Fruit fly (Drosophila melanogaster) whole organism, embryonic: ENCODE data around the gene CG13850.

ENCODE experiments used
- Atf-2 ChIP-seq: fragments of 200-800 bp; sonication (Bioruptor generic); optimal IDR thresholded peaks from 2 replicates; lab custom pipeline; 2016; ENCODE audit warnings: missing biosample characterization, missing genetic modification characterization
- CG10543 ChIP-seq: fragments of 200-800 bp; sonication (Bioruptor generic); optimal IDR thresholded peaks from 3 replicates; lab custom pipeline; 2017; ENCODE audit warnings: missing biosample characterization, mild to moderate bottlenecking, missing genetic modification characterization, moderate library complexity
- CG12299 ChIP-seq: fragments of 200-800 bp; sonication (Bioruptor generic); optimal IDR thresholded peaks from 2 replicates; lab custom pipeline; 2018; ENCODE audit warnings: missing biosample characterization, mild to moderate bottlenecking, missing genetic modification characterization
- CG14965 ChIP-seq: fragments of 200-800 bp; sonication (Bioruptor generic); optimal IDR thresholded peaks from 2 replicates; lab custom pipeline; 2016; ENCODE audit warnings: missing biosample characterization, missing genetic modification characterization, borderline replicate concordance
- CG1529 ChIP-seq: fragments of 200-800 bp; sonication (Bioruptor generic); optimal IDR thresholded peaks from 3 replicates; lab custom pipeline; 2018; ENCODE audit warnings: missing biosample characterization, missing genetic modification characterization
- CG18599 ChIP-seq: fragments of 200-800 bp; sonication (Bioruptor generic); optimal IDR thresholded peaks from 3 replicates; lab custom pipeline; 2017; ENCODE audit warnings: missing biosample characterization, missing genetic modification characterization, mild to moderate bottlenecking, moderate library complexity, missing genetic modification reagents
- CG33557 ChIP-seq: fragments of 200-800 bp; sonication (Bioruptor generic); optimal IDR thresholded peaks from 2 replicates; lab custom pipeline; 2019; ENCODE audit warnings: missing biosample characterization, mild to moderate bottlenecking, missing genetic modification characterization, moderate library complexity
- CG34376 ChIP-seq: fragments of 200-800 bp; sonication (Bioruptor generic); optimal IDR thresholded peaks from 2 replicates; lab custom pipeline; 2018; ENCODE audit warnings: missing biosample characterization, mild to moderate bottlenecking, missing genetic modification characterization
- CG3847 ChIP-seq: fragments of 200-800 bp; sonication (Bioruptor generic); IDR thresholded peaks from 2 replicates; pipeline ENCODE4 v1.3.6; 2022; ENCODE audit warnings: missing biosample characterization, missing genetic modification characterization
- CG5180 ChIP-seq: fragments of 200-800 bp; sonication (Bioruptor generic); optimal IDR thresholded peaks from 3 replicates; lab custom pipeline; 2017; ENCODE audit warnings: missing biosample characterization, missing genetic modification characterization, mild to moderate bottlenecking, moderate library complexity, missing genetic modification reagents
- CG6175 ChIP-seq: fragments of 200-800 bp; sonication (Bioruptor generic); IDR thresholded peaks from 3 replicates; pipeline ENCODE4 v1.3.6; 2022; ENCODE audit warnings: missing biosample characterization, missing genetic modification characterization
- CG6689 ChIP-seq: fragments of 200-800 bp; sonication (Bioruptor generic); IDR thresholded peaks from 2 replicates; pipeline ENCODE4 v1.3.6; 2022; ENCODE audit warnings: missing biosample characterization, missing genetic modification characterization
- CG6765 ChIP-seq: fragments of 200-800 bp; sonication (Bioruptor generic); optimal IDR thresholded peaks from 3 replicates; lab custom pipeline; 2017; ENCODE audit warnings: missing biosample characterization, mild to moderate bottlenecking, missing genetic modification characterization
- CG7786 ChIP-seq: fragments of 200-800 bp; sonication (Bioruptor generic); optimal IDR thresholded peaks from 2 replicates; lab custom pipeline; 2016; ENCODE audit warnings: missing biosample characterization, missing genetic modification characterization
- CG9609 ChIP-seq: fragments of 200-800 bp; sonication (Bioruptor generic); optimal IDR thresholded peaks from 3 replicates; lab custom pipeline; 2016; ENCODE audit warnings: missing biosample characterization, missing genetic modification characterization
- CTCF ChIP-seq: fragments of 200-800 bp; sonication (Bioruptor generic); optimal IDR thresholded peaks from 2 replicates; lab custom pipeline; 2017; ENCODE audit warnings: missing biosample characterization, mild to moderate bottlenecking, missing genetic modification characterization, moderate library complexity
- Dad ChIP-seq: fragments of 200-800 bp; sonication (Bioruptor generic); optimal IDR thresholded peaks from 3 replicates; lab custom pipeline; 2016; ENCODE audit warnings: missing biosample characterization, missing genetic modification characterization
- Hmr ChIP-seq: fragments of 200-800 bp; sonication (Bioruptor generic); optimal IDR thresholded peaks from 3 replicates; lab custom pipeline; 2017; ENCODE audit warnings: mild to moderate bottlenecking, missing biosample characterization, missing genetic modification reagents, missing genetic modification characterization
- Lpt ChIP-seq: fragments of >200 bp; optimal IDR thresholded peaks from 2 replicates; lab custom pipeline; 2018; ENCODE audit warnings: missing biosample characterization, missing genetic modification characterization
- Oaz ChIP-seq: fragments of 200-800 bp; sonication (Bioruptor generic); IDR thresholded peaks from 2 replicates; pipeline ENCODE4 v1.3.6; 2022; ENCODE audit warnings: missing biosample characterization, missing genetic modification characterization
- Pdp1 ChIP-seq, 2 experiments: fragments of 200-800 bp; sonication (Bioruptor generic); optimal IDR thresholded peaks; 3 replicates each; lab custom pipeline; 2016; ENCODE audit warnings: missing biosample characterization in 2 of 2, missing genetic modification characterization in 2 of 2, mild to moderate bottlenecking in 1 of 2, moderate library complexity in 1 of 2
- Rfx ChIP-seq: fragments of 200-800 bp; sonication (Bioruptor generic); IDR thresholded peaks from 2 replicates; pipeline ENCODE4 v1.3.6; 2022; ENCODE audit warnings: missing biosample characterization, missing genetic modification characterization
- Spps ChIP-seq: fragments of 200-800 bp; sonication (Bioruptor generic); optimal IDR thresholded peaks from 2 replicates; lab custom pipeline; 2018; ENCODE audit warnings: missing biosample characterization, mild to moderate bottlenecking, missing genetic modification characterization
- ato ChIP-seq: fragments of 200-800 bp; sonication (Bioruptor generic); IDR thresholded peaks from 2 replicates; pipeline ENCODE4 v1.3.6; 2022; ENCODE audit warnings: missing biosample characterization, missing genetic modification characterization; ENCODE audit not compliant: partially characterized antibody
- chn ChIP-seq: fragments of 200-800 bp; sonication (Bioruptor generic); optimal IDR thresholded peaks from 2 replicates; lab custom pipeline; 2016; ENCODE audit warnings: missing biosample characterization, missing genetic modification characterization
- disco-r ChIP-seq: fragments of 200-800 bp; sonication (Bioruptor generic); optimal IDR thresholded peaks from 2 replicates; lab custom pipeline; 2016; ENCODE audit warnings: missing biosample characterization, missing genetic modification characterization
- exex ChIP-seq: fragments of 200-800 bp; sonication (Bioruptor generic); optimal IDR thresholded peaks from 4 replicates; lab custom pipeline; 2018; ENCODE audit warnings: missing biosample characterization, mild to moderate bottlenecking, missing genetic modification characterization, moderate library complexity
- grn ChIP-seq: fragments of 200-800 bp; sonication (Bioruptor generic); optimal IDR thresholded peaks from 3 replicates; lab custom pipeline; 2017; ENCODE audit warnings: missing biosample characterization, missing genetic modification characterization
- jigr1 ChIP-seq: fragments of 200-800 bp; sonication (Bioruptor generic); IDR thresholded peaks from 3 replicates; pipeline ENCODE4 v1.3.6; 2022; ENCODE audit warnings: missing biosample characterization, missing genetic modification characterization
- kni ChIP-seq: fragments of 200-800 bp; sonication (Bioruptor generic); optimal IDR thresholded peaks from 3 replicates; lab custom pipeline; 2017; ENCODE audit warnings: mild to moderate bottlenecking, missing biosample characterization, missing genetic modification reagents, missing genetic modification characterization
- sd ChIP-seq: fragments of 200-800 bp; sonication (Bioruptor generic); optimal IDR thresholded peaks from 3 replicates; lab custom pipeline; 2018; ENCODE audit warnings: missing biosample characterization, mild to moderate bottlenecking, missing genetic modification characterization, moderate library complexity
- shn ChIP-seq: fragments of 200-800 bp; sonication (Bioruptor generic); optimal IDR thresholded peaks from 3 replicates; lab custom pipeline; 2016; ENCODE audit warnings: missing biosample characterization, missing genetic modification characterization
- slbo ChIP-seq: fragments of 200-800 bp; sonication (Bioruptor generic); IDR thresholded peaks from 2 replicates; pipeline ENCODE4 v1.3.6; 2022; ENCODE audit warnings: missing biosample characterization, missing genetic modification characterization
- tna ChIP-seq: fragments of 200-800 bp; sonication (Bioruptor generic); IDR thresholded peaks from 2 replicates; pipeline ENCODE4 v1.3.6; 2022; ENCODE audit warnings: missing biosample characterization, missing genetic modification characterization; ENCODE audit not compliant: partially characterized antibody
- unpg ChIP-seq: fragments of 200-800 bp; sonication (Bioruptor generic); optimal IDR thresholded peaks from 3 replicates; lab custom pipeline; 2018; ENCODE audit warnings: missing biosample characterization, mild to moderate bottlenecking, missing genetic modification characterization, moderate library complexity
- yki ChIP-seq: fragments of >200 bp; optimal IDR thresholded peaks from 3 replicates; lab custom pipeline; 2018

CG13850 gene

dm6 chr3R:22410537-22411360 is at the start of gene CG13850, which contains the start of gene lqfR (continued):
- TF ChIP-seq CG18599 (GFP tag; lab: Kevin White, UChicago) (peak; percentile 53), CG9609 (GFP tag; lab: Kevin White, UChicago) (peak; percentile 81), CG33557 (GFP tag; lab: Kevin White, UChicago) (peak; percentile 64), CG12299 (peak; percentile 40), Rfx (GFP tag; lab: Robert Waterston, UW) (peak; percentile 86), CG6689 (GFP tag; lab: Robert Waterston, UW) (peak; percentile 55), Oaz (GFP tag; lab: Robert Waterston, UW) (0 out of 2 replicates have a peak, but pooled peaks have one; percentile 18), CG6765 (GFP tag; lab: Kevin White, UChicago) (peak; percentile 57), slbo (GFP tag; lab: Robert Waterston, UW) (peak; percentile 79), CG5180 (GFP tag; lab: Kevin White, UChicago) (no peak), tna (GFP tag; lab: Robert Waterston, UW) (no peak), Dad (GFP tag; lab: Kevin White, UChicago) (peak; percentile 72), unpg (GFP tag; lab: Kevin White, UChicago) (no peak), CG3847 (GFP tag; lab: Robert Waterston, UW) (peak; percentile 79), ato (no peak), Atf-2 (GFP tag; lab: Kevin White, UChicago) (peak; percentile 75), chn (GFP tag; lab: Kevin White, UChicago) (peak; percentile 80), CG14965 (GFP tag; lab: Kevin White, UChicago) (no peak), grn (no peak), disco-r (GFP tag; lab: Kevin White, UChicago) (no peak), CG7786 (GFP tag; lab: Kevin White, UChicago) (peak; percentile 84), CG10543 (peak; percentile 82), kni (GFP tag; lab: Kevin White, UChicago) (peak; percentile 64), CTCF (GFP tag; lab: Kevin White, UChicago) (no peak), yki (no peak)

- TF ChIP-seq grn (peak; percentile 59), CG6175 (GFP tag; lab: Robert Waterston, UW) (no peak), CG1529 (GFP tag; lab: Kevin White, UChicago) (no peak), unpg (GFP tag; lab: Kevin White, UChicago) (no peak), Spps (tag; lab: Kevin White, UChicago) (no peak), shn (GFP tag; lab: Kevin White, UChicago) (no peak), Hmr (GFP tag; lab: Kevin White, UChicago) (no peak), sd (tag; lab: Kevin White, UChicago) (no peak), Pdp1 (GFP tag; optimal IDR thresholded peaks at IDR 0.05; lab: Kevin White, UChicago) (peak in 1 of 2 experiments; percentile 67), CG34376 (peak; percentile 98), exex (tag; lab: Kevin White, UChicago) (peak; percentile 51), jigr1 (GFP tag; lab: Robert Waterston, UW) (no peak), Lpt (no peak)
These were observed 45.3 kb upstream of the CG13850 start for dm6 chr3R:22456007-22456406.
